Worm (Caenorhabditis elegans) whole organism, L3 larva: Measurements from ENCODE around the gene asp-14.

ENCODE experiments used
- R02D3.7 ChIP-seq: fragments of 150-350 bp; optimal IDR thresholded peaks from 2 replicates; lab custom pipeline; 2014; ENCODE audit warnings: missing biosample characterization, missing genetic modification characterization
- ZK546.5 ChIP-seq: sonication (generic microtip); optimal IDR thresholded peaks from 2 replicates; lab custom pipeline; 2017; ENCODE audit warnings: missing biosample characterization, missing genetic modification characterization
- ama-1 ChIP-seq: fragments of 150-350 bp; optimal IDR thresholded peaks from 2 replicates; lab custom pipeline; 2018
- ceh-16 ChIP-seq: sonication (generic microtip); optimal IDR thresholded peaks from 2 replicates; lab custom pipeline; 2017; ENCODE audit warnings: missing biosample characterization, missing genetic modification characterization
- egl-27 ChIP-seq: sonication (generic microtip); optimal IDR thresholded peaks from 4 replicates; lab custom pipeline; 2017; ENCODE audit warnings: missing biosample characterization, missing genetic modification reagents, missing genetic modification characterization
- nhr-237 ChIP-seq: fragments of 150-350 bp; optimal IDR thresholded peaks from 2 replicates; lab custom pipeline; 2014; ENCODE audit warnings: missing biosample characterization, missing genetic modification characterization
- nhr-25 ChIP-seq: sonication (generic microtip); optimal IDR thresholded peaks from 2 replicates; lab custom pipeline; 2017; ENCODE audit warnings: missing biosample characterization, missing genetic modification characterization
- pha-4 ChIP-seq: fragments of 150-350 bp; optimal IDR thresholded peaks from 2 replicates; lab custom pipeline; 2014; ENCODE audit warnings: missing biosample characterization, missing genetic modification reagents, missing genetic modification characterization
- snpc-4 ChIP-seq: fragments of 150-350 bp; optimal IDR thresholded peaks from 2 replicates; lab custom pipeline; 2014; ENCODE audit warnings: missing biosample characterization, missing genetic modification characterization
- unc-39 ChIP-seq: sonication (generic microtip); optimal IDR thresholded peaks from 4 replicates; lab custom pipeline; 2017; ENCODE audit warnings: missing biosample characterization, missing genetic modification characterization
- zag-1 ChIP-seq: fragments of 150-350 bp; optimal IDR thresholded peaks from 2 replicates; lab custom pipeline; 2014; ENCODE audit warnings: missing biosample characterization, missing genetic modification characterization
- ztf-11 ChIP-seq: fragments of 150-350 bp; optimal IDR thresholded peaks from 2 replicates; lab custom pipeline; 2014; ENCODE audit warnings: missing biosample characterization, missing genetic modification characterization

DNA sequence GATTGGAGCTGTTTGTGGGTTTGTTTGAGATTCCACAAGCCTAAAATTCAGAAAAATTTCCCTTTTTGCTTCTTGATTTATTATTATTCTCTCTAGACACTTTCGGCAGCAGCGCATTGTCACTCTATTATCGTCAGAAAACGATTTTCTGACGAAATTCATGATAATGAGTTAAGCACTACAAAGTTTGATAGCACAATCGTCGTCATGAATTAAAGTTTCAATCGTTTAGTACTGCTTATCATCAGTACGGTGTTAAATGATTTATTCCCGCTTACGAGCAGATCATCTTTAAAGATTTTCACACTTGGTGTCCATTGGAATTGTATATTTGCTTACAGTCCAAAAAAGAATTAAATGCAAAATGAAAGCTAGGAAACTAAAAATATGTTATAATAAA, 16.9 kb downstream of the asp-14 start:
- TF ChIP-seq ZK546.5 (tag; lab: Kevin White, UChicago) (no peak), ceh-16 (tag; lab: Kevin White, UChicago) (no peak), egl-27 (tag; lab: Kevin White, UChicago) (no peak), nhr-237 (no peak), zag-1 (tag; lab: Kevin White, UChicago) (no peak), nhr-25 (no peak), unc-39 (tag; lab: Kevin White, UChicago) (no peak), R02D3.7 (tag; lab: Kevin White, UChicago) (no peak), ama-1 (lab: Kevin White, UChicago) (no peak), snpc-4 (tag; lab: Kevin White, UChicago) (no peak), pha-4 (no peak), ztf-11 (tag; lab: Kevin White, UChicago) (no peak)
